Worm (Caenorhabditis elegans): ENCODE data around the gene scl-20.

scl-20 gene

DNA sequence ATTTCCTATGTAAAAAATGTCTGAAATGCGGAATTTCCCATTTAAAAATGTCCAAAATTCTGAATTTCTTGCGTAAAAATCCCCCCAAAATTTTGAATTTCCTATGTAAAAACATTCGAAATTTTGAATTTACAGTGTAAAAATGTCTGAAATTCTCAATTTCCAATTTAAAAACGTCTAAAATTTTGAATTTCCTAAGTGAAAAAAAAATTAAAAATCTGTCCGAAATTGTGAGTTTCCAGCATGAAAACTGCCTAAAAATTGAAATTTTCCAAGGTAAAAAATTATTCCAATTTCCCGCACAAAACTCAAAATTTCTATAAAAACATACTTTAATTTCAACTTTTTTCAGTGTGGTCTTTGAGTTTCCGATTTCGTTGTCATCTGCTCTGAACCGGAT, 12.4 kb downstream of the scl-20 start:
- no peak for TF ChIP-seq ceh-82 (tag; optimal IDR thresholded peaks at IDR 0.05)
- TF ChIP-seq grh-1 (GFP tag; IDR thresholded peaks at IDR 0.05): 0 out of 2 replicates have a peak, but pooled peaks have one; percentile 15
- TF ChIP-seq egl-13 (tag; optimal IDR thresholded peaks at IDR 0.05): no peak

DNA sequence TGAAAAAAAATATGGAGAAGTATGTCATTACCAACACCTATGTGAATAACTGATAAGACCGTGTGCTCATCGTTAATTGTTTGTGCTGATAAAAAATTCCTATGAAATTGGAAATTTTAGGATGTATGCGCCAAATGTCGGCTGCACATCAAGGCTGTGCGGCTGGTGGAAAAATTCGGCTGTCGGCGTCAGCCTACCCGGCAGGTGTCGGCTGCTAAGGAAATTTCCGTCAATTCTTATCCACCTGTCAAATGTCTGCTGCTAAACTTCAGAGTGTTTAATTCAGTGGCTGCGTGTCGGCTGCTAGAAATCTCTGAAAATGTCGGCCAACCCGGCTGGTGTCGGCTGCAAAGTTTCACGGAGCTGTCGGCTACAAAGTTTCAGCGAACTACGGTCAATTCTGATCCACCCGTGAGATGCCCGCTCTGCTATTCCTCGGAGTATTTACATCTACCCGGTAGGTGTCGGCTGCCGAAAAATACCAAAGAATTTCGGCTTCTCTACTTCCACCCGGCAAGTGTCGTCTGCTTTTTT, 14.3 kb downstream of the scl-20 start, which contains the start of gene Y17D7C.2:
TSS of gene Y17D7C.2 (minus strand) at position 32 of the 534 bp plus-strand sequence.
- TF ChIP-seq efl-1 (optimal IDR thresholded peaks at IDR 0.05) (no peak), efl-1 (GFP tag; optimal IDR thresholded peaks at IDR 0.05 in 1 of 2) (peak in 1 of 2 experiments; percentile 87), elt-2 (tag; optimal IDR thresholded peaks at IDR 0.05) (peak; percentile 24), ceh-8 (GFP tag; optimal IDR thresholded peaks at IDR 0.05) (no peak), ets-5 (GFP tag; IDR thresholded peaks at IDR 0.05) (0 out of 2 replicates have a peak, but pooled peaks have one; percentile 79), nhr-237 (tag; optimal IDR thresholded peaks at IDR 0.05) (no peak), grh-1 (GFP tag; IDR thresholded peaks at IDR 0.05) (0 out of 2 replicates have a peak, but pooled peaks have one; percentile 42), nhr-85 (tag) (peak; percentile 75), C34B4.2 (tag; optimal IDR thresholded peaks at IDR 0.05) (peak; percentile 14)

DNA sequence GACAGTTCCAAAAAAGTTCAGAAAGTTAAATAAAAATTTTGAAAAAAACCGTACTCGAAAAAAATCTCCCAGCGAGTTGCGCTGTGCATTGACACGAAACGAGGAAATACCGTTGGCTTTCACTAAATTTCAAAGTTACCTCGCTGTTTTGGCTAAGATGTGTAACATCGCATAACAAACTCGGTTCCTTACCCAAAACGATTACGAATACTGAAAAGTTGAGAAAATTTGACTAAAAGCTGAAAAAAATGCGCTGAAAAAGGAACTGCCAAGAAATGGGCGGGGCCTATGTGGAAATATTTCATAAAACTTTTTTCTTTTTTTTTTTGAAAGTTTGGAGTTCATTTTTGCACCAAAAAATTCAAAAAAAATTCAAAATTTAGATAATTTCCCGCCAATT, 14.9 kb downstream of the scl-20 start:
- no peak for TF ChIP-seq ces-1 (GFP tag; optimal IDR thresholded peaks at IDR 0.05)
- TF ChIP-seq zip-4 (GFP tag; optimal IDR thresholded peaks at IDR 0.05): no peak
- no peak for TF ChIP-seq efl-1 (optimal IDR thresholded peaks at IDR 0.05)
- TF ChIP-seq efl-1 (GFP tag; optimal IDR thresholded peaks at IDR 0.05 in 1 of 2): peak in 1 of 2 experiments; percentile 91
- no peak for TF ChIP-seq nhr-11 (tag; optimal IDR thresholded peaks at IDR 0.05)
- TF ChIP-seq nhr-84 (tag; optimal IDR thresholded peaks at IDR 0.05): no peak

DNA sequence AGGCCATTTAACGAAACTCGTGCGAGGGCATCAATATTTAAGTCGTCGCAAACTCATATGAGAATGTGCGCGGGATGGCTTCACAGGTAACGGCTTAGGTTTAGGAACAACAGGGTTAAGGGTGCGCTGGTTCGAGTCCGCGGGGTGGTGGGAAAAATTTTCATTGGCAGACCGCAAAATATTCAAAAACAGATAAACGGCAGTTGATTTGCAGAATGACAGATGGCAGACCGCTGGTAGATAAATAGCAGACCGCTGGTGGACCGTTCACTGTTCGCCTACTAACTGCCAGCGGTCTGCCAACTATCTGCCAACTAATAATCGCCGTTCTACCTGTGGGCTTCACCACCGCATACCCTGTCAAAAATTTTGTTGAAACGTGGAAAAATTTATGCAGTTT, 22.2 kb downstream of the scl-20 start:
- TF ChIP-seq nhr-47 (tag; optimal IDR thresholded peaks at IDR 0.05) (peak; percentile 71), nhr-19 (GFP tag; conservative IDR thresholded peaks at IDR 0.05) (0 out of 2 replicates have a peak, but pooled peaks have one; percentile 34), grh-1 (GFP tag; IDR thresholded peaks at IDR 0.05) (peak; percentile 37), unc-30 (tag; optimal IDR thresholded peaks at IDR 0.05) (no peak), ets-5 (GFP tag; IDR thresholded peaks at IDR 0.05) (0 out of 2 replicates have a peak, but pooled peaks have one; percentile 34), nhr-85 (tag) (peak; percentile 72), lin-35 (GFP tag; optimal IDR thresholded peaks at IDR 0.05) (no peak), unc-98 (GFP tag; IDR thresholded peaks at IDR 0.05) (0 out of 2 replicates have a peak, but pooled peaks have one; percentile 12), nhr-11 (tag; optimal IDR thresholded peaks at IDR 0.05) (no peak), vab-15 (tag; optimal IDR thresholded peaks at IDR 0.05) (no peak), lin-39 (tag; optimal IDR thresholded peaks at IDR 0.05) (no peak), zip-4 (GFP tag; optimal IDR thresholded peaks at IDR 0.05) (no peak), nhr-76 (tag; optimal IDR thresholded peaks at IDR 0.05) (no peak)

DNA sequence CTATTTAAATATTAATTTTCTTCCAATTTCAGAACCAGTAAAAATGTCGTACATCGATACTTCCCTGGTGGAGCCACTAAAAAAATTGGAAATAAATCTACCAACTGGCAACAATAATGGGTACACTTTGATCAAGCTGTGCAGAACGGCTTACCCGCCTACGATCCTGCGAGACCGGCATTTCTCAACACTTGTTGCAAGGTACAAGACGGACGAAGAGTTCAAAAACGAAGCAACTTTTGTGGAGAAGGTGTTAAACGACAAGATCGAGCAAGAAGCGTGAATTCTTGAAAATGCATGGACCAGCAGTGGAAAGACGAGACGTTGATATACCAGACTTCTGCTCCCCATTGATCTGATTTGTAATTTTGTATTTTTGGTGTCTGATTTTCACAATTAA, 22.9 kb downstream of the scl-20 start:
- TF ChIP-seq grh-1 (GFP tag; IDR thresholded peaks at IDR 0.05): no peak
- 0 out of 2 replicates have a peak, but pooled peaks have one; percentile 9 for TF ChIP-seq nhr-19 (GFP tag; conservative IDR thresholded peaks at IDR 0.05)

DNA sequence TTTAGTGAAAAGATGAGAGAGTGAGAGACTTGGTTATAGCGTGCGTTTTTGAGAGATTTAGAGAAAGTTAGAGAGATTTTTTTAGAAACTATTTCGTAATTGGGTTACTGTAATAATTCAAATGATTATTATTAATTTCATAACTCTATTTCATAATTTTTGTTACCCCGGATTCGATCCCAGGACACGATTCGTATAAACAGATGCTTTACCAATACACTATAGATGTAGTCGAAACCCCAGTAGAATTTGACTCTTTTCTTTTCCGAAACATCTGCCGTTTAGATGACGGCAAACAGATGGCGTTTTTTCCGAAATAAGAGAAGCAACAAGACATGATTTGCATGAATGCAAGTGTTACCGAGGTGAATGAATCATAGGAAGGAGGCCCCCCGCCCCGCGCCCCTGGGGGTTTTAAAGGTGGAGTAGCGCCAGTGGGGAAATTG, 24.2 kb downstream of the scl-20 start:
- TF ChIP-seq snpc-4 (tag; optimal IDR thresholded peaks at IDR 0.05): peak; percentile 36
- peak; percentile 70 for TF ChIP-seq nhr-85 (tag)
- TF ChIP-seq ceh-90 (tag; optimal IDR thresholded peaks at IDR 0.05): no peak
- TF ChIP-seq skn-1 (tag; optimal IDR thresholded peaks at IDR 0.05): peak; percentile 55
- TF ChIP-seq tbx-2 (tag; optimal IDR thresholded peaks at IDR 0.05): peak; percentile 56
- peak; percentile 71 for TF ChIP-seq mep-1 (tag; optimal IDR thresholded peaks at IDR 0.05)
- no peak for TF ChIP-seq mab-9 (GFP tag; IDR thresholded peaks at IDR 0.05)
- no peak for TF ChIP-seq fkh-10 (GFP tag; optimal IDR thresholded peaks at IDR 0.05)
- TF ChIP-seq irx-1 (tag; optimal IDR thresholded peaks at IDR 0.05): peak; percentile 79
- TF ChIP-seq lsy-2 (tag; optimal IDR thresholded peaks at IDR 0.05): peak; percentile 87 to 97
- TF ChIP-seq nhr-90 (tag; optimal IDR thresholded peaks at IDR 0.05; ENCODE audit: poor library complexity): peak; percentile 47
- TF ChIP-seq dpl-1 (GFP tag; optimal IDR thresholded peaks at IDR 0.05): no peak
- no peak for TF ChIP-seq unc-130 (tag; optimal IDR thresholded peaks at IDR 0.05)
- peak in 1 of 2 experiments; percentile 81 for TF ChIP-seq ztf-11 (tag; optimal IDR thresholded peaks at IDR 0.05)
- no peak for TF ChIP-seq fos-1 (tag; optimal IDR thresholded peaks at IDR 0.05)
- TF ChIP-seq pqm-1 (tag; optimal IDR thresholded peaks at IDR 0.05): no peak
- TF ChIP-seq aha-1 (tag; optimal IDR thresholded peaks at IDR 0.05): no peak
- no peak for TF ChIP-seq egl-13 (tag; optimal IDR thresholded peaks at IDR 0.05)
- peak; percentile 5 for TF ChIP-seq unc-86 (tag; optimal IDR thresholded peaks at IDR 0.05)
- no peak for TF ChIP-seq C16A3.4 (tag; optimal IDR thresholded peaks at IDR 0.05)
- TF ChIP-seq ets-5 (GFP tag; IDR thresholded peaks at IDR 0.05): no peak
- no peak for TF ChIP-seq nhr-237 (tag; optimal IDR thresholded peaks at IDR 0.05)
- TF ChIP-seq nhr-76 (tag; optimal IDR thresholded peaks at IDR 0.05): no peak
- TF ChIP-seq hpl-2 (GFP tag; optimal IDR thresholded peaks at IDR 0.05): no peak

All from whole organism, L1 larva.